Worm (Caenorhabditis elegans) whole organism, L4 larva: ENCODE measurements around the gene F23H11.5.

Source experiments
- F26F4.8 ChIP-seq: fragments of 200-800 bp; sonication (Bioruptor generic); conservative IDR thresholded peaks from 2 replicates; pipeline ENCODE4 v1.3.6; 2022; ENCODE audit warnings: missing genetic modification characterization, missing compliant biosample characterization
- F37D6.2 ChIP-seq: sonication (generic microtip); optimal IDR thresholded peaks from 2 replicates; lab custom pipeline; 2016; ENCODE audit warnings: mild to moderate bottlenecking, missing genetic modification characterization, missing compliant biosample characterization
- T26A8.4 ChIP-seq: fragments of 200-800 bp; sonication (Bioruptor generic); IDR thresholded peaks from 2 replicates; pipeline ENCODE4 v1.3.6; 2022; ENCODE audit warnings: missing genetic modification characterization, missing compliant biosample characterization
- ZK337.2 ChIP-seq: fragments of 200-800 bp; sonication (Bioruptor generic); IDR thresholded peaks from 2 replicates; pipeline ENCODE4 v1.3.6; 2022; ENCODE audit warnings: missing genetic modification reagents, missing genetic modification characterization, missing compliant biosample characterization
- ama-1 ChIP-seq: fragments of 150-350 bp; optimal IDR thresholded peaks from 2 replicates; lab custom pipeline; 2014; ENCODE audit warnings: inconsistent platforms, mixed read lengths
- attf-4 ChIP-seq: sonication (generic microtip); optimal IDR thresholded peaks from 3 replicates; lab custom pipeline; 2017; ENCODE audit warnings: missing biosample characterization, missing genetic modification characterization
- ceh-20 ChIP-seq: fragments of 200-800 bp; sonication (Bioruptor generic); IDR thresholded peaks from 2 replicates; pipeline ENCODE4 v1.3.6; 2022; ENCODE audit warnings: missing genetic modification reagents, missing genetic modification characterization, missing compliant biosample characterization
- ceh-28 ChIP-seq: fragments of 150-350 bp; optimal IDR thresholded peaks from 2 replicates; lab custom pipeline; 2014; ENCODE audit warnings: missing biosample characterization, missing genetic modification reagents, missing genetic modification characterization
- ctbp-1 ChIP-seq: fragments of 200-800 bp; sonication (Bioruptor generic); IDR thresholded peaks from 2 replicates; pipeline ENCODE4 v1.3.6; 2022; ENCODE audit warnings: missing genetic modification reagents, missing genetic modification characterization, missing compliant biosample characterization
- daf-16 ChIP-seq, 3 experiments: sonication (generic microtip); optimal IDR thresholded peaks; 2 replicates each; lab custom pipeline; 2016 to 2017; ENCODE audit warnings: missing genetic modification characterization in 3 of 3, missing genetic modification reagents in 3 of 3, mild to moderate bottlenecking in 2 of 3, missing compliant biosample characterization in 2 of 3, missing biosample characterization in 1 of 3, moderate library complexity in 1 of 3
- daf-19 ChIP-seq: fragments of 200-800 bp; sonication (Bioruptor generic); conservative IDR thresholded peaks from 2 replicates; pipeline ENCODE4 v1.3.6; 2022; ENCODE audit warnings: missing genetic modification characterization, missing compliant biosample characterization
- dmd-8 ChIP-seq: fragments of 200-800 bp; sonication (Bioruptor generic); IDR thresholded peaks from 2 replicates; pipeline ENCODE4 v1.3.6; 2022; ENCODE audit warnings: missing genetic modification characterization, missing compliant biosample characterization
- dmd-9 ChIP-seq: fragments of 200-800 bp; sonication (Bioruptor generic); IDR thresholded peaks from 2 replicates; pipeline ENCODE4 v1.3.6; 2022; ENCODE audit warnings: missing genetic modification reagents, missing genetic modification characterization, missing compliant biosample characterization
- dpl-1 ChIP-seq: fragments of 150-350 bp; optimal IDR thresholded peaks from 2 replicates; lab custom pipeline; 2014; ENCODE audit warnings: missing biosample characterization, missing genetic modification reagents, missing genetic modification characterization
- fkh-10 ChIP-seq: fragments of 150-350 bp; optimal IDR thresholded peaks from 2 replicates; lab custom pipeline; 2014; ENCODE audit warnings: missing biosample characterization, missing genetic modification reagents, missing genetic modification characterization
- hif-1 ChIP-seq, 2 experiments: sonication (generic microtip); optimal IDR thresholded peaks; 2 replicates each; lab custom pipeline; 2016 to 2017; ENCODE audit warnings: missing compliant biosample characterization in 2 of 2, missing genetic modification characterization in 2 of 2, missing genetic modification reagents in 2 of 2, missing genotype in 2 of 2, mild to moderate bottlenecking in 1 of 2
- hlh-30 ChIP-seq: sonication (generic microtip); optimal IDR thresholded peaks from 2 replicates; lab custom pipeline; 2017; ENCODE audit warnings: antibody characterized with exemption, mild to moderate bottlenecking, missing genetic modification characterization, missing compliant biosample characterization; ENCODE audit not compliant: insufficient read depth
- hmg-1.1 ChIP-seq: fragments of 200-800 bp; sonication (Bioruptor generic); IDR thresholded peaks from 2 replicates; pipeline ENCODE4 v1.3.6; 2022; ENCODE audit warnings: missing genetic modification reagents, missing genetic modification characterization, missing compliant biosample characterization
- lin-13 ChIP-seq: fragments of 150-350 bp; optimal IDR thresholded peaks from 2 replicates; lab custom pipeline; 2014; ENCODE audit warnings: missing biosample characterization, missing genetic modification reagents, missing genetic modification characterization
- lin-15B ChIP-seq: fragments of 150-350 bp; sonication (generic microtip); optimal IDR thresholded peaks from 3 replicates; lab custom pipeline; 2014; ENCODE audit warnings: missing biosample characterization, missing genetic modification characterization
- lir-3 ChIP-seq: sonication (generic microtip); optimal IDR thresholded peaks from 2 replicates; lab custom pipeline; 2016; ENCODE audit warnings: mild to moderate bottlenecking, missing genetic modification characterization, missing compliant biosample characterization
- mdt-29 ChIP-seq: fragments of 200-800 bp; sonication (Bioruptor generic); IDR thresholded peaks from 2 replicates; pipeline ENCODE4 v1.3.6; 2022; ENCODE audit warnings: missing genetic modification reagents, missing genetic modification characterization, missing compliant biosample characterization
- mep-1 ChIP-seq: fragments of 150-350 bp; sonication (generic microtip); optimal IDR thresholded peaks from 3 replicates; lab custom pipeline; 2014; ENCODE audit warnings: missing biosample characterization, missing genetic modification characterization
- mes-2 ChIP-seq: sonication (generic microtip); optimal IDR thresholded peaks from 2 replicates; lab custom pipeline; 2016; ENCODE audit warnings: missing genotype, mild to moderate bottlenecking, missing genetic modification characterization, missing compliant biosample characterization; ENCODE audit not compliant: poor library complexity, severe bottlenecking
- nhr-10 ChIP-seq: fragments of 150-350 bp; optimal IDR thresholded peaks from 2 replicates; lab custom pipeline; 2014; ENCODE audit warnings: missing biosample characterization, missing genetic modification characterization
- nhr-28 ChIP-seq: fragments of 150-350 bp; optimal IDR thresholded peaks from 2 replicates; lab custom pipeline; 2014; ENCODE audit warnings: missing biosample characterization, missing genetic modification characterization
- nhr-77 ChIP-seq: fragments of 150-350 bp; optimal IDR thresholded peaks from 2 replicates; lab custom pipeline; 2014; ENCODE audit warnings: missing biosample characterization, missing genetic modification characterization
- php-3 ChIP-seq: fragments of 200-800 bp; sonication (Bioruptor generic); IDR thresholded peaks from 2 replicates; pipeline ENCODE4 v1.3.6; 2022; ENCODE audit warnings: missing genetic modification reagents, missing genetic modification characterization, missing compliant biosample characterization
- pqm-1 ChIP-seq: sonication (generic microtip); optimal IDR thresholded peaks from 2 replicates; lab custom pipeline; 2017; ENCODE audit warnings: missing biosample characterization, missing genetic modification characterization
- rbr-2 ChIP-seq: sonication (generic microtip); optimal IDR thresholded peaks from 2 replicates; lab custom pipeline; 2016; ENCODE audit warnings: missing genotype, missing genetic modification characterization, missing compliant biosample characterization
- set-16 ChIP-seq: fragments of 200-800 bp; sonication (Bioruptor generic); IDR thresholded peaks from 2 replicates; pipeline ENCODE4 v1.3.6; 2022; ENCODE audit warnings: missing genetic modification reagents, missing genetic modification characterization, missing compliant biosample characterization
- skn-1 ChIP-seq: fragments of 150-350 bp; optimal IDR thresholded peaks from 2 replicates; lab custom pipeline; 2014; ENCODE audit warnings: missing biosample characterization, missing genetic modification characterization
- snpc-1.2 ChIP-seq: fragments of 200-800 bp; sonication (Bioruptor generic); IDR thresholded peaks from 2 replicates; pipeline ENCODE4 v1.3.6; 2022; ENCODE audit warnings: missing genetic modification reagents, missing genetic modification characterization, missing compliant biosample characterization
- snpc-4 ChIP-seq: fragments of 150-350 bp; optimal IDR thresholded peaks from 2 replicates; lab custom pipeline; 2014; ENCODE audit warnings: missing biosample characterization, missing genetic modification characterization
- spr-1 ChIP-seq: sonication (generic microtip); optimal IDR thresholded peaks from 2 replicates; lab custom pipeline; 2016; ENCODE audit warnings: mild to moderate bottlenecking, missing genetic modification characterization, missing compliant biosample characterization
- tag-97 ChIP-seq: fragments of 200-800 bp; sonication (Bioruptor generic); IDR thresholded peaks from 2 replicates; pipeline ENCODE4 v1.3.6; 2022; ENCODE audit warnings: missing genetic modification characterization, missing compliant biosample characterization
- unc-130 ChIP-seq: sonication (generic microtip); optimal IDR thresholded peaks from 2 replicates; lab custom pipeline; 2016; ENCODE audit warnings: missing genetic modification reagents, missing genetic modification characterization, missing compliant biosample characterization
- unc-39 ChIP-seq: sonication (generic microtip); optimal IDR thresholded peaks from 2 replicates; lab custom pipeline; 2017; ENCODE audit warnings: missing biosample characterization, missing genetic modification characterization
- zfp-3 ChIP-seq: fragments of 200-800 bp; sonication (Bioruptor generic); conservative IDR thresholded peaks from 2 replicates; pipeline ENCODE4 v1.3.6; 2022; ENCODE audit warnings: missing genetic modification reagents, missing genetic modification characterization, missing compliant biosample characterization
- zip-2 ChIP-seq: fragments of 150-350 bp; optimal IDR thresholded peaks from 2 replicates; lab custom pipeline; 2014; ENCODE audit warnings: missing biosample characterization, missing genetic modification characterization

F23H11.5 gene

DNA sequence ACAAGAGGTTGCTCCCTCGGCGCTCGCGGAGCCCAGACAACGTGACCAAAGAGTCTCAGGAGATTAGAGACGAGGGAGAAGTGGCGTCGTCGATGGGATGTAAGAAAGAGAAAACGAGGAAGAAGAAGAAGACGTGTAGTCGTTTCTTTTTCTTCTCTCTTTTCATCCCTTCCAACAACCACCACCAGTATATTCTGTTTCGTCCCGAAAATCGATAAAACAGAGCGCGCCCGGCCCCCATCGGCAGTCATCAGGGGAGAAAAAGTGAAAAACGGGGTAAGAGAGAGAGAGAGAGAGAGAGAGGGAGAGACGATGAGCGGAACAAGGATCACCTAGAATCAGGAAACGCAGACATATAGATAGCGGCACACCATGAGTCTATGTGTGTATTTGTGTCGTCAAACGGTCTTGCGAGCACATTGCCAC lies 22.5 kb downstream of the F23H11.5 start (continued):
- TF ChIP-seq daf-19 (GFP tag; lab: Robert Waterston, UW): no peak
- TF ChIP-seq ama-1 (lab: Kevin White, UChicago): peak; percentile 48
- TF ChIP-seq php-3 (GFP tag; lab: Robert Waterston, UW): 0 out of 2 replicates have a peak, but pooled peaks have one; percentile 40
- peak; percentile 11 for TF ChIP-seq pqm-1 (tag; lab: Kevin White, UChicago)
- TF ChIP-seq zfp-3 (GFP tag; lab: Robert Waterston, UW): no peak
- peak; percentile 70 for TF ChIP-seq F37D6.2 (tag; lab: Kevin White, UChicago)
- TF ChIP-seq nhr-28 (tag; lab: Kevin White, UChicago): peak; percentile 65
- peak; percentile 92 for TF ChIP-seq fkh-10 (GFP tag; lab: Kevin White, UChicago)
- TF ChIP-seq spr-1 (tag; lab: Kevin White, UChicago): peak; percentile 41
- no peak for TF ChIP-seq dmd-9 (GFP tag; lab: Robert Waterston, UW)
- peak; percentile 48; the same call in 1 of the 2 replicates for TF ChIP-seq snpc-1.2 (GFP tag; lab: Robert Waterston, UW)
- no peak for TF ChIP-seq lir-3 (tag; lab: Kevin White, UChicago)
- peak; percentile 23; the same call in 1 of the 2 replicates for TF ChIP-seq ceh-20 (GFP tag; lab: Robert Waterston, UW)
- peak; percentile 83 for TF ChIP-seq mep-1 (tag; lab: Kevin White, UChicago)
- TF ChIP-seq hmg-1.1: peak; percentile 86
- no peak for TF ChIP-seq F26F4.8 (GFP tag; lab: Robert Waterston, UW)
- peak; percentile 62 for TF ChIP-seq T26A8.4 (GFP tag; lab: Robert Waterston, UW)
- TF ChIP-seq hif-1 (tag; optimal IDR thresholded peaks at IDR 0.05; lab: Kevin White, UChicago): peak in 1 of 2 experiments; percentile 65
- TF ChIP-seq rbr-2 (tag; lab: Kevin White, UChicago): peak; percentile 88
- no peak for TF ChIP-seq unc-39 (tag; lab: Kevin White, UChicago)
- TF ChIP-seq snpc-4 (tag; lab: Kevin White, UChicago): no peak
- TF ChIP-seq mes-2 (tag; lab: Kevin White, UChicago): peak; percentile 21
- TF ChIP-seq ceh-28: peak; percentile 84
- TF ChIP-seq ctbp-1 (GFP tag; lab: Robert Waterston, UW): peak; percentile 78
- no peak for TF ChIP-seq mdt-29 (GFP tag; lab: Robert Waterston, UW)
- TF ChIP-seq lin-15B (tag; lab: Kevin White, UChicago): no peak
- TF ChIP-seq zip-2 (tag; lab: Kevin White, UChicago): no peak
- no peak for TF ChIP-seq attf-4 (tag; lab: Kevin White, UChicago)
- TF ChIP-seq hlh-30 (tag; lab: Kevin White, UChicago): peak; percentile 88
- TF ChIP-seq ZK337.2: no peak
- TF ChIP-seq dpl-1 (GFP tag; lab: Kevin White, UChicago): peak; percentile 26
- no peak for TF ChIP-seq unc-130 (GFP tag; lab: Kevin White, UChicago)
- TF ChIP-seq lin-13 (GFP tag; lab: Kevin White, UChicago): no peak
- TF ChIP-seq tag-97: no peak
- TF ChIP-seq dmd-8: no peak
- peak; percentile 54 for TF ChIP-seq set-16 (GFP tag; lab: Robert Waterston, UW)
- no peak for TF ChIP-seq nhr-10 (tag; lab: Kevin White, UChicago)
- TF ChIP-seq daf-16 (GFP tag; optimal IDR thresholded peaks at IDR 0.05; lab: Kevin White, UChicago): no peak
- TF ChIP-seq daf-16 (tag; optimal IDR thresholded peaks at IDR 0.05; lab: Kevin White, UChicago): peak; percentile 69

DNA sequence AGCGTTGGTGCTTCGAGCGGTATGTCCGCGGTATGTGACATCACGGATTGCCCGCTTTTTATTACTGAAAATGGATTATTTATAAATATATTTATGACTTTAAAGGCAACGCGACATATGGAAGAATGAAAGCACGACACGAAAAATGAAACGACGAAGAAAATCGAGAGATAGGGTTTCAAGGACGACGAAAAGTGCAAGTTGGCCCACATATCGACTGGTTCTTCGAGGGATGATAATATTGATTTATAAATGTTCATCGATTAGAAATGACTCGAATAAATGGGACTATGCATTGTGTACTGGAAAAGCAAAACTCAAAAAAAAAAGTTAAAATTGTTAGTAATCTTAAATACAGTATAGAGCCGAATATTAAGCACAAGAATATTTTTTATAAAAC lies 23.7 kb downstream of the F23H11.5 start, which contains the start of gene zer-1:
zer-1 (minus strand) TSS at position 68 of the 400 bp plus-strand sequence.
- TF ChIP-seq skn-1 (tag; lab: Kevin White, UChicago): no peak
- no peak for TF ChIP-seq rbr-2 (tag; lab: Kevin White, UChicago)
- no peak for TF ChIP-seq nhr-10 (tag; lab: Kevin White, UChicago)
- TF ChIP-seq nhr-77 (tag; lab: Kevin White, UChicago): no peak
